Worm (Caenorhabditis elegans) whole organism, midembryonic: ENCODE data around the gene F16G10.7.

ENCODE experiments used
- med-1 ChIP-seq: sonication (generic microtip); optimal IDR thresholded peaks from 2 replicates; lab custom pipeline; 2017; ENCODE audit warnings: missing genetic modification characterization, mild to moderate bottlenecking, missing compliant biosample characterization, antibody characterized with exemption, missing genetic modification reagents; ENCODE audit not compliant: insufficient read depth
- tab-1 ChIP-seq: fragments of 200-800 bp; sonication (Bioruptor generic); IDR thresholded peaks from 2 replicates; pipeline ENCODE4 v1.3.6; 2022; ENCODE audit warnings: missing genetic modification characterization, missing compliant biosample characterization
- ztf-23 ChIP-seq: fragments of 200-800 bp; sonication (Bioruptor generic); IDR thresholded peaks from 2 replicates; pipeline ENCODE4 v1.3.6; 2022; ENCODE audit warnings: missing genetic modification reagents, missing genetic modification characterization, missing compliant biosample characterization
- ztf-29 ChIP-seq: fragments of 200-800 bp; sonication (Bioruptor generic); IDR thresholded peaks from 2 replicates; pipeline ENCODE4 v1.3.6; 2022; ENCODE audit warnings: missing genetic modification reagents, missing genetic modification characterization, missing compliant biosample characterization

DNA sequence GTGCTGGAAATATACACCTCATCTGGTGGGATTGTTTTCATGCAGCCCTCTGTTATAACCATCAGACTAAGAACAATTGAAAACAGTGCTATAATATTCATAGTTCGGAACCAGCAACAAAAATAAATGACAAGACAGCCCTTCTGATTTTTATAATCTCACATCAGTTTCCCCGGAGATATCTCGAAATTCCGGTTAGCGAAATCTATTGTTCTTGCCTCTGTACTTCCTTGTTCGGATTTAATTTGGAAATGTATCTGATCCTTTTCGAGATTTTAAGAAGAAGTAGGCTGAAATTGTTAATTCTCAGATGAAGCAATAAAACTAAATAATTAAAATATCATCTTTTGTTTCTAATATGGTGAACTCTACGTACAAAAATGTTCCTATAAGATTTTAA is 16.4 kb downstream of the F16G10.7 start, which contains the start of gene F43C11.11:
- no peak for TF ChIP-seq ztf-29 (GFP tag; lab: Robert Waterston, UW)
- no peak for TF ChIP-seq tab-1 (GFP tag; lab: Robert Waterston, UW)
- TF ChIP-seq ztf-23 (GFP tag; lab: Robert Waterston, UW): no peak
- TF ChIP-seq med-1 (GFP tag; lab: Kevin White, UChicago): no peak
